Worm (Caenorhabditis elegans): Measurements from ENCODE around the gene sma-2.

The sma-2 gene

DNA sequence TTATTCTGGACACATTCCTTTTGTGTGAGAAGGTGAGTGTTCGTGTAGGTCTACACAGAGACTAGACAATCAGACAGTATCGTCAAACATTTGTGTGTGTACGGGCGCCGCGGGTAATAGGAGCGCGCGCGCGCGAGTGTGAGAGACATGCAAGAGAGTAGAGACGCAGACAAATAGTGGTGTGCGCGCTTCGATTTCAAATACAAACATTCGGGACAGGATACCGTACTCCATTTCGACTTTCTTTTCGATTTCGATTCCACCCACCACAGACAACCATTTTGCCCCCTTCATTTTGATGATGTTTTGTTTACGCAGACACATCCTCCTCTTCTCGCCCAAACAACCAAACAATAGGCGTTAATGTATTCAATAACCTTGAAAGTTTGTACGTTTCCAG lies 45.3 kb downstream of the sma-2 start (continued):
- TF ChIP-seq attf-5 (GFP tag; optimal IDR thresholded peaks at IDR 0.05) (peak; percentile 73), ceh-91 (GFP tag; IDR thresholded peaks at IDR 0.05) (no peak), chd-7 (tag; optimal IDR thresholded peaks at IDR 0.05) (peak; percentile 57), ztf-26 (tag; optimal IDR thresholded peaks at IDR 0.05) (peak; percentile 57), pbrm-1 (GFP tag; IDR thresholded peaks at IDR 0.05) (peak; percentile 49; the same call in 1 of the 2 replicates), madf-8 (GFP tag; conservative IDR thresholded peaks at IDR 0.05) (no peak), hrde-1 (tag; optimal IDR thresholded peaks at IDR 0.05; ENCODE audit: borderline replicate concordance) (no peak), F52B5.7 (tag; optimal IDR thresholded peaks at IDR 0.05) (no peak), Y95B8A.8 (GFP tag; IDR thresholded peaks at IDR 0.05) (peak; percentile 78; the same call in 1 of the 2 replicates), rcor-1 (GFP tag; IDR thresholded peaks at IDR 0.05) (0 out of 2 replicates have a peak, but pooled peaks have one; percentile 23), hlh-12 (tag; optimal IDR thresholded peaks at IDR 0.05) (no peak), T26A5.8 (tag; optimal IDR thresholded peaks at IDR 0.05) (no peak), F57A8.1 (GFP tag; optimal IDR thresholded peaks at IDR 0.05) (no peak), rec-8 (tag; optimal IDR thresholded peaks at IDR 0.05) (no peak), tbx-9 (tag; optimal IDR thresholded peaks at IDR 0.05; ENCODE audit: borderline replicate concordance) (no peak), B0019.2 (GFP tag; conservative IDR thresholded peaks at IDR 0.05) (no peak), snpc-4 (GFP tag; optimal IDR thresholded peaks at IDR 0.05) (no peak), snpc-4 (tag; optimal IDR thresholded peaks at IDR 0.05) (peak in 3 of 4 experiments; percentile 43 to 72 (median 64)), madf-10 (tag; optimal IDR thresholded peaks at IDR 0.05) (peak; percentile 37), C17E4.6 (GFP tag; IDR thresholded peaks at IDR 0.05) (no peak), F55B11.4 (tag; optimal IDR thresholded peaks at IDR 0.05; ENCODE audit: borderline replicate concordance, insufficient read depth) (no peak), hsf-1 (GFP tag; IDR thresholded peaks at IDR 0.05) (peak; percentile 69), lin-40 (tag; optimal IDR thresholded peaks at IDR 0.05) (peak; percentile 43), pha-4 (tag; optimal IDR thresholded peaks at IDR 0.05) (peak; percentile 39), nfyb-1 (GFP tag; IDR thresholded peaks at IDR 0.05) (0 out of 2 replicates have a peak, but pooled peaks have one; percentile 67), fkh-3 (tag; optimal IDR thresholded peaks at IDR 0.05) (no peak), ceh-79 (tag; optimal IDR thresholded peaks at IDR 0.05) (no peak), sptf-2 (GFP tag; optimal IDR thresholded peaks at IDR 0.05) (no peak), nfya-1 (tag; optimal IDR thresholded peaks at IDR 0.05; ENCODE audit: borderline replicate concordance, insufficient read depth) (no peak), F39B2.1 (GFP tag; IDR thresholded peaks at IDR 0.05) (no peak), ceh-100 (GFP tag; IDR thresholded peaks at IDR 0.05) (peak; percentile 64), Y79H2A.3 (GFP tag; conservative IDR thresholded peaks at IDR 0.05) (peak; percentile 24; the same call in 1 of the 2 replicates), F33H1.4 (GFP tag; IDR thresholded peaks at IDR 0.05) (0 out of 2 replicates have a peak, but pooled peaks have one; percentile 19), tbp1 (GFP tag; optimal IDR thresholded peaks at IDR 0.05) (peak; percentile 43), ZK185.1 (tag; optimal IDR thresholded peaks at IDR 0.05; ENCODE audit: poor library complexity, severe bottlenecking) (peak; percentile 48), sea-2 (GFP tag; IDR thresholded peaks at IDR 0.05) (no peak), snpc-3.4 (tag; optimal IDR thresholded peaks at IDR 0.05) (no peak), F22D6.2 (tag; optimal IDR thresholded peaks at IDR 0.05) (no peak), lsl-1 (GFP tag; optimal IDR thresholded peaks at IDR 0.05) (peak; percentile 10), attf-3 (GFP tag; conservative IDR thresholded peaks at IDR 0.05) (peak; percentile 48; the same call in 1 of the 2 replicates), Y53F4B.3 (GFP tag; IDR thresholded peaks at IDR 0.05) (no peak), nhr-80 (tag; optimal IDR thresholded peaks at IDR 0.05) (peak; percentile 88), B0035.1 (tag; optimal IDR thresholded peaks at IDR 0.05) (no peak), ets-4 (GFP tag; optimal IDR thresholded peaks at IDR 0.05) (peak; percentile 79), ceh-58 (GFP tag; IDR thresholded peaks at IDR 0.05) (no peak), egl-18 (GFP tag; IDR thresholded peaks at IDR 0.05) (0 out of 2 replicates have a peak, but pooled peaks have one; percentile 54), B0336.3 (GFP tag; IDR thresholded peaks at IDR 0.05) (no peak), sdz-38 (tag; optimal IDR thresholded peaks at IDR 0.05) (no peak)

Measured in whole organism, young adult.